Fruit fly (Drosophila melanogaster): ENCODE results near the gene mei-P26.
A peak's percentile ranks its signal among the peaks of the same experiment; 100 is the strongest.

Gene mei-P26

DNA sequence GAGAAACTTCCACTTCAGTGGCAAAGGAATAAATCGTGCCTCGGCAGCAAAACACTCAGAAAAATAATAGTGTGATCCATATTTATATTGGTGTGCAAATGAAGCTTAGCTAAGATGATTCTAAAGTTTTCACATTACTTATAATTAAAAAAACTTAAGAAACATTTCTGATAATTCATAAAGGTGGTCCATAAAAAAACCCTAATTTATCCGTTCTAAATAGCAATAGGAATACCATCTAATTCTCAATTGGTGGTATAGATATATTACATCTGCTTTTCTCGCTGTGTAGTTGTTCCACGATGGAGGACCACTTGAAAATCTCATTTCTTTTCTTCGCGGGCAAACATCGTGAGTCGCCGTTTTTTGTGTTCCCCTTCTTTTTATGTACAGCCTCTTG is 7.9 kb upstream of the mei-P26 start:
- TF ChIP-seq EcR (GFP tag; optimal IDR thresholded peaks at IDR 0.05) (no peak), Dll (optimal IDR thresholded peaks at IDR 0.05) (no peak), psq (optimal IDR thresholded peaks at IDR 0.05) (no peak), usp (GFP tag; optimal IDR thresholded peaks at IDR 0.05) (no peak), CG8478 (optimal IDR thresholded peaks at IDR 0.05) (no peak), pan (optimal IDR thresholded peaks at IDR 0.05) (no peak)

DNA sequence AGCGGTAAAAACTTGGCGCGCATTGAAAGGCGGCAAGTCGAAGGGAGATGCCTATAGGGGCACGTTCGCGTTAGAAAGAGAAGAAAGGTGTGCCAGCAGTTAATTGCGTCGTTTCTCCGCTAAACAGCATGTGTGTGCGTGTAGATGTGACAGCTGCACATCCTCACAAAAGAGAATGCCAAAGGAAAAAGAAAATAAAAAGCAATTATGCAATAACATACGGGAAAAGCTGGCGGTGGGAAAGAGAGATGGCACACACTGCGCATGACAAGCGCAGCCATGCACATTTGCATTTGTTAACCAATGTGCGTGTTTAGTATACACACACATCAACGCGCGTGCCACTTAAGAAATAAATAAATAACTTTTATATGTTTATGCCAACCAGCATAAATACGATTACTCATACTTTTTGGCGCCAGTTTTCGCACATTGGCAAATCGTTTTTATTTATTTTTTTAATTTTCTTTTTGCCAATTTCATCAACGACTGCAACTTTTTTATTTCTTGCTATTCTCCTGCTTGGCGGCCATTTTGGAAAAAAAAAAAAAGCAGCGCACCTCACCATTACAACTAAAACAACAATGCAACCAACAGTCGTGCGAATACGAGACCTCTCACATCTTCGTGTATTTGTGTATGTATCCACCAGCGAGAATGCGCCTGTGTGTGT is 7.2 kb upstream of the mei-P26 start:
- peak; percentile 41 for TF ChIP-seq Dll (optimal IDR thresholded peaks at IDR 0.05)
- TF ChIP-seq CG8478 (optimal IDR thresholded peaks at IDR 0.05): peak; percentile 43
- no peak for TF ChIP-seq pan (optimal IDR thresholded peaks at IDR 0.05)

DNA sequence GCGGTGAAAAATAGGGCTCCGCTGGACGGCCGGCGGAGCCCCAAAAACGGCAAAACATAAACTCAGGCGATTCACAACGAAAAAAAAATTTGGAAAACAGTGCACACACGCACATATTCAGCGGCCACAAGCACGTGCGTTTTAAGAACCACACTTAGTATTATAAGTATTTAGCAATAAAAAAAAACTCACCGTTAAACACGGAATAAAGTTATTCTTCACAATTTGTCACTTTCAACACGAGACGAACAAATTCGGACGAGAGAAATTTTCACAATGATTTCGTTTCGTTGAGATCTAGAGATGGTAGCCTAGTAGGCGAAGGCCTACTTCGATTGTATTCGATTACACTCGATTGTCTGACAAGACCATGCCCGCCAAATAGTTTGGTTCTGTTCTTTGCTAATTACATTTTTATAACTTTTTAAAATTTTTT is 6.6 kb upstream of the mei-P26 start, which contains the start of gene His3.3B:
Gene His3.3B (minus strand): TSS at position 282 of the 436 bp plus-strand sequence.
- TF ChIP-seq usp (GFP tag; optimal IDR thresholded peaks at IDR 0.05) (no peak), psq (optimal IDR thresholded peaks at IDR 0.05) (no peak), pan (optimal IDR thresholded peaks at IDR 0.05) (no peak), CG8478 (optimal IDR thresholded peaks at IDR 0.05) (no peak), EcR (GFP tag; optimal IDR thresholded peaks at IDR 0.05) (no peak), Dll (optimal IDR thresholded peaks at IDR 0.05) (no peak)

DNA sequence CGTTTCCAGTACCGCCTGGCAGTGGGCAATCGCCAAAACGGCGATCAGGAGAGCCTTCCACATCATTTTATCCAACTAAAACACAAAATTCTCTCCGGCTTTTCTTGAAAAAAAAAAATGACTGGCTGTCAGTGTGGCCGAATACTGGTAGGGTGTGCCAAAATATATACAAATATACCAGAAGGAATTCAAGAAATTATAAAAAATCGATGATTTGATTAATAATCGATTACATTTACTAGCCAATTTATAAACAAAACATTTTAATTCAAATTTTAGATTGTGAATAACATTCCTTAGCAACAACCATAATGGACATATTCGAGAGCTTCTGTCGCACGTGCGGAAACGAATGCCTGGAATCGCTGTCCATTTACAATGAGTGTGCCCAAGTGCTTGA is 4.7 kb upstream of the mei-P26 start, which contains the start of the genes Ost48 and Dlip1:
Gene Ost48 (minus strand): TSS at position 150 of the 400 bp plus-strand sequence.
Gene Dlip1 (plus strand): TSS at position 257 of the 400 bp plus-strand sequence.
- TF ChIP-seq Dll (optimal IDR thresholded peaks at IDR 0.05) (no peak), psq (optimal IDR thresholded peaks at IDR 0.05) (no peak), CG8478 (optimal IDR thresholded peaks at IDR 0.05) (no peak), usp (GFP tag; optimal IDR thresholded peaks at IDR 0.05) (no peak), pan (optimal IDR thresholded peaks at IDR 0.05) (no peak), EcR (GFP tag; optimal IDR thresholded peaks at IDR 0.05) (no peak)

DNA sequence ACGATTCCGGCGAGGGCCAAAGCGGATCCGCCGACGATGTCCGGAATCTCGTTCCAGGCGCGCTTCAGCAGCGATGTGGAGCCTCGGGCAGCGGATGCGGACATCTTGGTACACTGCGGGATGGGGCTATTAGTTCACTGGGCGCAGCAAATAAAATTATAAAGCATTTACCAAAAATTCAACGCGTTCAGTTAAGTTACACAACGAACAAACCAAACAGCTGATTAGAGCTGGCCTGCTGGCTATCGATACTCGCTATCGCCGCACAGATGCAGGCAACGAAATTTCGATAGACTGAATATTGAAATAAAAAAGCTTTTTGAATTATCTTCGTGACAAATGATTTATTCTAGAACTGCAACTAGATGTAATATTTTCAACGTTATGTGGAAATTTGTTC is 3.3 kb upstream of the mei-P26 start, which contains the start of gene NdufA3:
Gene NdufA3 (minus strand): TSS at position 317 of the 400 bp plus-strand sequence.
- TF ChIP-seq pan (optimal IDR thresholded peaks at IDR 0.05) (no peak), Dll (optimal IDR thresholded peaks at IDR 0.05) (no peak), EcR (GFP tag; optimal IDR thresholded peaks at IDR 0.05) (no peak), CG8478 (optimal IDR thresholded peaks at IDR 0.05) (no peak), psq (optimal IDR thresholded peaks at IDR 0.05) (no peak)

DNA sequence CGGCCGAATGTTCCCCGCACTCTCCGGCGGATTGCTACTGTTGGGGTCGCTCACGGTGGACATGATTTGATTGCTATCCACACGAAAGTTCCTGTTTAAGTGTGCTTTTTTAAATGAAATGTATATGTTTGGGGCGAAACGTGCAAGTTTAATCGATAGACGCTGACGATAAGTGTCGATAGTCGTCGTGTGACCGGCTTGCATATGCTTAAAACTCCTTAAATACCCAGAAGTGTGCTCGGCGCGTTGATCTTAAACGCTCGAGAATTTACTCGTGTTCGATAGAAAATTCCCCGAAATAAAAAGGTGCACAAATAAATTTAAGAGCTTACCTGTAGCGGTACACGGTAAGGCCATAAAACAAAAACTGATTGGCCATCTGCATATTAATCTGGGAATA is 1.1 kb upstream of the mei-P26 start, which contains the start of the genes Zpr1 and CG44532:
Gene Zpr1 (minus strand): TSS at position 179 of the 400 bp plus-strand sequence.
Gene CG44532 (plus strand): TSS at position 181 of the 400 bp plus-strand sequence.
- TF ChIP-seq usp (GFP tag; optimal IDR thresholded peaks at IDR 0.05) (no peak), Dll (optimal IDR thresholded peaks at IDR 0.05) (no peak), EcR (GFP tag; optimal IDR thresholded peaks at IDR 0.05) (no peak), CG8478 (optimal IDR thresholded peaks at IDR 0.05) (no peak), pan (optimal IDR thresholded peaks at IDR 0.05) (no peak), psq (optimal IDR thresholded peaks at IDR 0.05) (no peak)

DNA sequence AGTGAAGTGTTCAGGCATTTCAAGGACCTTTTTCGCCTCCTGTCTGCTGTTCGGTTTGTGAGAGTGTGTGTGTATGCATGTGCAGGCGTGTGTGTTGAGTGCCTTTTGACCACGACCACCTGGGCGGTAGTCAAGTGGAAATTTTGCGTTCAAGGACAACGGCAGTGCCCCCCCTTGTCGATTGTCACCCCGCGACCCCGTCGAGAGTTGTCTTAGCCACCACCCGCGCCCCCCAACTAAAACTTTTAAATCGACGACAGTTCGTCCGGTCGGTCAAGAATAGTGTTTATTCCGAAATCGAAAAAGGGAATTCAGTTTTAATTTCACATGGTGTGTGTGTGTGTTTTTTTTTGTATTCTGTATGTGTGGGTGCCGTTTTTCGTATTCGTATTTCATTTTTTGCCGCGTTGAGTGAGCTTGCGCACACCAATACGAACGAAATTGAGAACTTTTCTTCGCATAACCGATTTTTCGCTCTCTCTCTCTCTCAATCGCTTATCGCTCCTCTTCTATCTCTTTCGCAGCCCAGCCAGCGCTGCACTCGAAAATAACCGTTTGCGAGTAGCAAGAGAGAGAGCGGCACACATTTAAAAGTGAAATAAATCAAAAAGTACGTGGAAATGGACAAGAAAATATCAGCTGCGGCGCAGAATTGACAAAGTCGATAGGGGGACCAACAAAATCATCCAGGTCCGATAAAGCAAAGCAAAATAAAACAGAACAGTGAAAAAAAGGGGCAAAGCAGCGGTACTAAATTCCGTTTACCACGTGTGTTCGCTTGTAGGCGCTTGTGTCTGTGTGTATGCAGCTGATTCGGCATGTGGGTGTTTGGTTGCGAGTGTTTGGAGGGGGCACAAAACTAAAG is 822 bp downstream of the mei-P26 start:
- no peak for TF ChIP-seq EcR (GFP tag; optimal IDR thresholded peaks at IDR 0.05)
- peak; percentile 12 for TF ChIP-seq CG8478 (optimal IDR thresholded peaks at IDR 0.05)

DNA sequence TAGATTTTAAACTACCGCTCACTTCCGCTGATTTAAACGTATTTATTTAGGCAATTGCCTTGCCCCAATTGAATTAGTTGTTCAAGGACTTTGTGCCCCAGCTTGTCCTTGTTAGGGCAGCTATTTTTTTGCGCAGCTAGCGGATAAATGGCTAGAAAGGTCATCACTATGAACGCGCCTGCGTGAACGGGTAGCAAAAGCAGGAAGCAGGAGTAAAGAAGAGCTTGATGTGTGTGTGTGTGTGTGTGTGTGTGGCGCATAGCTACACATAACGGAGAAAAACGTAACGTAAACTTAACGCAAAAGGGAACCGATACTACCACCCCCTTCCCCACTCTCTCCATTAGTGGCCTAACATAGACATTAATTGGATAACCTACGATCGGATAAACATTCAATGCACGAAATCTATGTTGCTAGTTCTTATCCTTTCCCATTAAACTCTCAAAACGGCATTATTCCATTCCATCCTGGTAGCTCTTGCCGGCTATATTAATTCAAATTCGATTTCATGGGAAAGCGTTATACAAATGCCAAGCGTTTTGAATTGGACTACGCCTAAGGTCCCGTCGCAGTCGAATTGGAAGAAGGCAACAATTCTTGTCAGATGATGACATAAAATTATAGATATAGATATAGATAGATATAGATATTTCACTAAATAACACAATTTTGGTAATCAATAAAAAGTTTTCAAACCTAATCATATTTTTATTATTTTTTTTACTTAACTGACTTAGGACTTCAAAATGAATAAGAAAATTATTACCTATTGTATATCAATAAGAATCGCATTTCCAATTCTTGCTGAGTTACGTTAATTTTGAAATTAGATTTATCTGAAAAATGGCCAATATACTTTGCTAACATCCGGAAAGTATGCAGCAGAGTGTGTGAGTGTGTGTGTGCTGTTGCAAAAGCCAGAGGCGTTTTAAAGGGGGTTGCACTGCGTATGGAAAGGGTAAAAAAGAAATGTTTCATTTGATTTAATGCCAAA is 1.8 kb downstream of the mei-P26 start:
- TF ChIP-seq EcR (GFP tag; optimal IDR thresholded peaks at IDR 0.05) (no peak), Dll (optimal IDR thresholded peaks at IDR 0.05) (no peak), usp (GFP tag; optimal IDR thresholded peaks at IDR 0.05) (no peak), pan (optimal IDR thresholded peaks at IDR 0.05) (no peak), psq (optimal IDR thresholded peaks at IDR 0.05) (no peak), CG8478 (optimal IDR thresholded peaks at IDR 0.05) (no peak)

DNA sequence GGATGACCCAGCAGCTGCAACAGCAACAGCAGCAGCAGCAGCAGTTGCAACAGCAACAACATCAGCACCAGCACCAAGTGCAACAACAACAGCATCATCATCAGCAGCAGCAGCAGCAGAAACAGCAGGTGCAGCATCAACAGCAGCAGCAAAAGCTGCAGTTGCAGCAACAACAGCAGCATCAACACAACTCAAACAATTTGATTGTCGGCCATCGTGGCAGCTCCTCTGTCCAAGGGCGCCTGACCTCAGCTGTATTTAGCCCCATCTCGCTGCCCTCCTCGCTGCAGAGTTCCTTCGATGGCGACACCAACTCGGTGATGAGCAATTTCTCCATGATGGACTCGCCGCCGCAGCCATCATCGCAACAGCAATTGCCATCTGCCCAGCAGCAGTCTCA is 5.2 kb downstream of the mei-P26 start:
- no peak for TF ChIP-seq Dll (optimal IDR thresholded peaks at IDR 0.05)
- no peak for TF ChIP-seq usp (GFP tag; optimal IDR thresholded peaks at IDR 0.05)
- no peak for TF ChIP-seq psq (optimal IDR thresholded peaks at IDR 0.05)
- TF ChIP-seq pan (optimal IDR thresholded peaks at IDR 0.05): no peak
- TF ChIP-seq EcR (GFP tag; optimal IDR thresholded peaks at IDR 0.05): no peak
- no peak for TF ChIP-seq CG8478 (optimal IDR thresholded peaks at IDR 0.05)

DNA sequence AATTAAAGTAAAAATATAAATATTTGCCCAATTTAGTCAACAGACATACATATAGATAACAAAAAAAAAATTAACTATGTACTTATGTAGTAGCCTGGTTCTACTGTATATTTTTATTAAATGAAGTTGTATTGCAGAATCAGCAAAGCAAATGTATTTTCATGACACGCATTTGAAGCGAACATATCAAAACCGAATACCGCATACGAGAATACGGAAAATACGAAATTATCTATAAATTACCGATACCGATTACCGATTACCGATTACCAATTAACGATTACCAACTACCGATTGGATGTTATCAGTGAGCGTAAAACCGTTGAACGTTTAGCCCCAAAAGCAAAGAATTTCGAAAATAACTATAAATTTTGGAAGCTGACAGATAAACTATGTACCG is 24.4 kb downstream of the mei-P26 start:
- TF ChIP-seq Dll (optimal IDR thresholded peaks at IDR 0.05) (no peak), usp (GFP tag; optimal IDR thresholded peaks at IDR 0.05) (no peak), psq (optimal IDR thresholded peaks at IDR 0.05) (no peak), pan (optimal IDR thresholded peaks at IDR 0.05) (no peak)

DNA sequence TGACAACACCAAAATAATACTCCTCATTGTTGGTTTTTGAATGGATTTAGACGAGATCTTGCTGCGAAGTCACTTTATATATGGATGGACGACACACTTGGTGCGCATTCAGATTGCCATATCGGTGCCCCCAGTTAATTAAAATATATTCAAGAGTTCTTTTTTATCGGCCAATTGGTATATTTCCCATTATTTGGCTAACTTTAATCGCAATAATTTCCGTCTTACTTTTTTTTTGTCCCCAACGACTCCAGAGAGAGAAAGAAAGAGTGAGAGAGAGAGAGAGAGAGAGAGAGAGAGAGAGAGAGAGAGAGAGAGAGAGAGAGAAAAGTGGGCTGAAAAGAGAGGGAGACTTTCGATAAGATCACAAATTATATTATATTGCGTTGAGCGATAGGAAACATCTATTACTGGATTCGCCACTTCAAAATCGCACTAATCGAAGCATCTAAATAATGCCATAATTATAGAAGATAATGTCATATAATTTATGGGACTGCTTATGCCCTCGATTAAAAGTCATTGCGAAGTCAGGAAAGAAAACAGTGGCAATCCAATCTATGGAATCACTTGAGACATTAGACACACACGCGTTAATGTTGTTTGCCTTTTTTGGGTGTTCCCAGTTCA is 27.6 kb downstream of the mei-P26 start, which contains the start of gene CG12115:
Gene CG12115 (minus strand): TSS at position 51 of the 630 bp plus-strand sequence.
- TF ChIP-seq EcR (GFP tag; optimal IDR thresholded peaks at IDR 0.05) (no peak), pan (optimal IDR thresholded peaks at IDR 0.05) (no peak), psq (optimal IDR thresholded peaks at IDR 0.05) (no peak), Dll (optimal IDR thresholded peaks at IDR 0.05) (no peak), usp (GFP tag; optimal IDR thresholded peaks at IDR 0.05) (no peak), CG8478 (optimal IDR thresholded peaks at IDR 0.05) (no peak)
